Fruit fly (Drosophila melanogaster) whole organism, embryonic: ENCODE results near the gene CG8641.

Source experiments
- Abd-B ChIP-seq: fragments of 200-800 bp; sonication (Bioruptor generic); optimal IDR thresholded peaks from 2 replicates; lab custom pipeline; 2018; ENCODE audit warnings: missing biosample characterization, mild to moderate bottlenecking, missing genetic modification characterization, moderate library complexity
- CG10366 ChIP-seq: fragments of 200-800 bp; sonication (Bioruptor generic); IDR thresholded peaks from 2 replicates; pipeline ENCODE4 v1.3.6; 2022; ENCODE audit warnings: missing biosample characterization, missing genetic modification characterization
- CG12104 ChIP-seq: fragments of 200-800 bp; sonication (Bioruptor generic); optimal IDR thresholded peaks from 3 replicates; lab custom pipeline; 2016; ENCODE audit warnings: missing biosample characterization, missing genetic modification characterization
- CG15696 ChIP-seq: fragments of 200-800 bp; sonication (Bioruptor generic); optimal IDR thresholded peaks from 2 replicates; lab custom pipeline; 2019; ENCODE audit warnings: missing biosample characterization, mild to moderate bottlenecking, missing genetic modification characterization, moderate library complexity
- CG1603 ChIP-seq: fragments of 200-800 bp; sonication (Bioruptor generic); optimal IDR thresholded peaks from 2 replicates; lab custom pipeline; 2019; ENCODE audit warnings: missing biosample characterization, mild to moderate bottlenecking, missing genetic modification characterization, moderate library complexity
- CG17328 ChIP-seq: fragments of 200-800 bp; sonication (Bioruptor generic); IDR thresholded peaks from 2 replicates; pipeline ENCODE4 v1.3.6; 2022; ENCODE audit warnings: missing biosample characterization, missing genetic modification characterization
- CG18011 ChIP-seq: fragments of 200-800 bp; sonication (Bioruptor generic); optimal IDR thresholded peaks from 2 replicates; lab custom pipeline; 2017; ENCODE audit warnings: missing biosample characterization, missing genetic modification characterization, mild to moderate bottlenecking, moderate library complexity, missing genotype
- CG18599 ChIP-seq: fragments of 200-800 bp; sonication (Bioruptor generic); optimal IDR thresholded peaks from 3 replicates; lab custom pipeline; 2017; ENCODE audit warnings: missing biosample characterization, missing genetic modification characterization, mild to moderate bottlenecking, moderate library complexity, missing genetic modification reagents
- CG18619 ChIP-seq: fragments of 200-800 bp; sonication (Bioruptor generic); optimal IDR thresholded peaks from 3 replicates; lab custom pipeline; 2017; ENCODE audit warnings: missing biosample characterization, mild to moderate bottlenecking, missing genetic modification characterization
- CG2116 ChIP-seq: fragments of 200-800 bp; sonication (Bioruptor generic); optimal IDR thresholded peaks from 3 replicates; lab custom pipeline; 2018; ENCODE audit warnings: missing biosample characterization, mild to moderate bottlenecking, missing genetic modification characterization
- CG2120 ChIP-seq: fragments of 200-800 bp; sonication (Bioruptor generic); optimal IDR thresholded peaks from 3 replicates; lab custom pipeline; 2016; ENCODE audit warnings: missing biosample characterization, missing genetic modification characterization
- CG2199 ChIP-seq: fragments of 200-800 bp; sonication (Bioruptor generic); IDR thresholded peaks from 3 replicates; pipeline ENCODE4 v1.3.6; 2022; ENCODE audit warnings: missing biosample characterization, missing genetic modification characterization
- CG32772 ChIP-seq: fragments of 200-800 bp; sonication (Bioruptor generic); IDR thresholded peaks from 2 replicates; pipeline ENCODE4 v1.3.6; 2022; ENCODE audit warnings: missing biosample characterization, missing genetic modification characterization
- CG4820 ChIP-seq: fragments of 200-800 bp; sonication (Bioruptor generic); optimal IDR thresholded peaks from 3 replicates; lab custom pipeline; 2016; ENCODE audit warnings: missing biosample characterization, missing genetic modification characterization
- CG5245 ChIP-seq: fragments of 200-800 bp; sonication (Bioruptor generic); optimal IDR thresholded peaks from 3 replicates; lab custom pipeline; 2016; ENCODE audit warnings: missing biosample characterization, missing genetic modification characterization
- CG6689 ChIP-seq: fragments of 200-800 bp; sonication (Bioruptor generic); IDR thresholded peaks from 2 replicates; pipeline ENCODE4 v1.3.6; 2022; ENCODE audit warnings: missing biosample characterization, missing genetic modification characterization
- CG6813 ChIP-seq: fragments of 200-800 bp; sonication (Bioruptor generic); optimal IDR thresholded peaks from 2 replicates; lab custom pipeline; 2017; ENCODE audit warnings: missing biosample characterization, missing genetic modification characterization, mild to moderate bottlenecking, moderate library complexity, missing genetic modification reagents
- CG9215 ChIP-seq: fragments of 200-800 bp; sonication (Bioruptor generic); IDR thresholded peaks from 2 replicates; pipeline ENCODE4 v1.3.6; 2022; ENCODE audit warnings: missing biosample characterization, missing genetic modification characterization
- CG9727 ChIP-seq: fragments of 200-800 bp; sonication (Bioruptor generic); optimal IDR thresholded peaks from 3 replicates; lab custom pipeline; 2017; ENCODE audit warnings: missing biosample characterization, mild to moderate bottlenecking, missing genetic modification characterization
- CTCF ChIP-seq: fragments of 200-800 bp; sonication (Bioruptor generic); optimal IDR thresholded peaks from 2 replicates; lab custom pipeline; 2017; ENCODE audit warnings: missing biosample characterization, mild to moderate bottlenecking, missing genetic modification characterization, moderate library complexity
- Camta ChIP-seq: fragments of 200-800 bp; sonication (Bioruptor generic); optimal IDR thresholded peaks from 2 replicates; lab custom pipeline; 2016; ENCODE audit warnings: missing biosample characterization, missing genetic modification characterization
- Dek ChIP-seq: fragments of 200-800 bp; sonication (Bioruptor generic); optimal IDR thresholded peaks from 3 replicates; lab custom pipeline; 2019; ENCODE audit warnings: missing biosample characterization, mild to moderate bottlenecking, missing genetic modification characterization, moderate library complexity
- Dp ChIP-seq: fragments of 200-800 bp; sonication (Bioruptor generic); optimal IDR thresholded peaks from 2 replicates; lab custom pipeline; 2018; ENCODE audit warnings: missing biosample characterization, mild to moderate bottlenecking, missing genetic modification characterization, moderate library complexity
- HmgD ChIP-seq: fragments of 200-800 bp; sonication (Bioruptor generic); optimal IDR thresholded peaks from 3 replicates; lab custom pipeline; 2016; ENCODE audit warnings: missing biosample characterization, missing genetic modification characterization
- Lpt ChIP-seq: fragments of >200 bp; optimal IDR thresholded peaks from 2 replicates; lab custom pipeline; 2018; ENCODE audit warnings: missing biosample characterization, missing genetic modification characterization
- MTF-1 ChIP-seq: fragments of 200-800 bp; sonication (Bioruptor generic); optimal IDR thresholded peaks from 2 replicates; lab custom pipeline; 2018; ENCODE audit warnings: missing biosample characterization, mild to moderate bottlenecking, missing genetic modification characterization, borderline replicate concordance
- Max ChIP-seq: fragments of 200-800 bp; sonication (Bioruptor generic); optimal IDR thresholded peaks from 2 replicates; lab custom pipeline; 2016; ENCODE audit warnings: missing biosample characterization, mild to moderate bottlenecking, missing genetic modification characterization
- NFAT ChIP-seq: fragments of 200-800 bp; sonication (Bioruptor generic); IDR thresholded peaks from 2 replicates; pipeline ENCODE4 v1.3.6; 2022; ENCODE audit warnings: missing biosample characterization, missing genetic modification characterization
- Scr ChIP-seq: fragments of 200-800 bp; sonication (Bioruptor generic); IDR thresholded peaks from 2 replicates; pipeline ENCODE4 v1.3.6; 2022; ENCODE audit warnings: missing biosample characterization, missing genetic modification characterization; ENCODE audit not compliant: partially characterized antibody
- Sry-β ChIP-seq: fragments of 200-800 bp; sonication (Bioruptor generic); optimal IDR thresholded peaks from 2 replicates; lab custom pipeline; 2018; ENCODE audit warnings: missing biosample characterization, mild to moderate bottlenecking, missing genetic modification characterization, moderate library complexity
- Sry-δ ChIP-seq: fragments of 200-800 bp; sonication (Bioruptor generic); optimal IDR thresholded peaks from 2 replicates; lab custom pipeline; 2016; ENCODE audit warnings: missing biosample characterization, missing genetic modification characterization
- TFAM ChIP-seq: fragments of 200-800 bp; sonication (Bioruptor generic); optimal IDR thresholded peaks from 2 replicates; lab custom pipeline; 2017; ENCODE audit warnings: missing biosample characterization, missing genetic modification characterization, inconsistent platforms
- ac ChIP-seq: fragments of 200-800 bp; sonication (Bioruptor generic); optimal IDR thresholded peaks from 3 replicates; lab custom pipeline; 2017; ENCODE audit warnings: missing biosample characterization, mild to moderate bottlenecking, missing genetic modification characterization
- ap ChIP-seq: fragments of 200-800 bp; sonication (Bioruptor generic); IDR thresholded peaks from 2 replicates; pipeline ENCODE4 v1.3.6; 2022; ENCODE audit warnings: missing biosample characterization, missing genetic modification characterization
- cad ChIP-seq: fragments of >200 bp; optimal IDR thresholded peaks from 2 replicates; lab custom pipeline; 2017; ENCODE audit warnings: missing biosample characterization, missing genetic modification characterization
- chm ChIP-seq: fragments of 200-800 bp; sonication (Bioruptor generic); IDR thresholded peaks from 2 replicates; pipeline ENCODE4 v1.3.6; 2022; ENCODE audit warnings: missing biosample characterization, missing genetic modification characterization
- corto ChIP-seq: fragments of 200-800 bp; sonication (Bioruptor generic); optimal IDR thresholded peaks from 2 replicates; lab custom pipeline; 2016; ENCODE audit warnings: missing biosample characterization, mild to moderate bottlenecking, missing genetic modification characterization, moderate library complexity
- cwo ChIP-seq: fragments of 200-800 bp; sonication (Bioruptor generic); optimal IDR thresholded peaks from 3 replicates; lab custom pipeline; 2017; ENCODE audit warnings: missing biosample characterization, missing genetic modification characterization, mild to moderate bottlenecking, moderate library complexity, missing genetic modification reagents
- emc ChIP-seq: fragments of 200-800 bp; sonication (Bioruptor generic); optimal IDR thresholded peaks from 2 replicates; lab custom pipeline; 2016; ENCODE audit warnings: missing biosample characterization, missing genetic modification characterization
- esg ChIP-seq: fragments of 200-800 bp; sonication (Bioruptor generic); conservative IDR thresholded peaks from 2 replicates; pipeline ENCODE4 v1.3.6; 2022; ENCODE audit warnings: missing biosample characterization, missing genetic modification characterization
- gt ChIP-seq: fragments of 200-800 bp; sonication (Bioruptor generic); IDR thresholded peaks from 2 replicates; pipeline ENCODE4 v1.3.6; 2022; ENCODE audit warnings: missing biosample characterization, missing genetic modification characterization
- ham ChIP-seq: fragments of 200-800 bp; sonication (Bioruptor generic); IDR thresholded peaks from 2 replicates; pipeline ENCODE4 v1.3.6; 2022; ENCODE audit warnings: missing biosample characterization, missing genetic modification characterization
- luna ChIP-seq: fragments of 200-800 bp; sonication (Bioruptor generic); optimal IDR thresholded peaks from 2 replicates; lab custom pipeline; 2016; ENCODE audit warnings: missing biosample characterization, missing genetic modification characterization
- pita ChIP-seq: fragments of 200-800 bp; sonication (Bioruptor generic); optimal IDR thresholded peaks from 2 replicates; lab custom pipeline; 2017; ENCODE audit warnings: missing biosample characterization, mild to moderate bottlenecking, missing genetic modification characterization
- pros ChIP-seq: fragments of 200-800 bp; sonication (Bioruptor generic); optimal IDR thresholded peaks from 3 replicates; lab custom pipeline; 2019; ENCODE audit warnings: missing biosample characterization, mild to moderate bottlenecking, missing genetic modification characterization, moderate library complexity
- pzg ChIP-seq: fragments of 200-800 bp; sonication (Bioruptor generic); optimal IDR thresholded peaks from 3 replicates; lab custom pipeline; 2018; ENCODE audit warnings: missing biosample characterization, mild to moderate bottlenecking, missing genetic modification characterization, moderate library complexity
- shn ChIP-seq: fragments of 200-800 bp; sonication (Bioruptor generic); optimal IDR thresholded peaks from 3 replicates; lab custom pipeline; 2016; ENCODE audit warnings: missing biosample characterization, missing genetic modification characterization
- sim ChIP-seq: fragments of 200-800 bp; sonication (Bioruptor generic); IDR thresholded peaks from 2 replicates; pipeline ENCODE4 v1.3.6; 2022; ENCODE audit warnings: missing biosample characterization, missing genetic modification characterization
- tgo ChIP-seq: fragments of 200-800 bp; sonication (Bioruptor generic); IDR thresholded peaks from 3 replicates; pipeline ENCODE4 v1.3.6; 2022; ENCODE audit warnings: missing biosample characterization, missing genetic modification characterization
- unpg ChIP-seq: fragments of 200-800 bp; sonication (Bioruptor generic); optimal IDR thresholded peaks from 3 replicates; lab custom pipeline; 2018; ENCODE audit warnings: missing biosample characterization, mild to moderate bottlenecking, missing genetic modification characterization, moderate library complexity
- wek ChIP-seq: fragments of 200-800 bp; sonication (Bioruptor generic); optimal IDR thresholded peaks from 3 replicates; lab custom pipeline; 2018; ENCODE audit warnings: missing biosample characterization, mild to moderate bottlenecking, missing genetic modification characterization, moderate library complexity

The CG8641 gene

dm6 chr3L:7013568-7014305, 63.5 kb downstream of the CG8641 start (continued):
- TF ChIP-seq CG17328 (GFP tag; lab: Robert Waterston, UW) (peak; percentile 68), CG18599 (GFP tag; lab: Kevin White, UChicago) (peak; percentile 5), pros (no peak), CG12104 (no peak), CG2120 (peak; percentile 64), gt (no peak), CG18619 (GFP tag; lab: Kevin White, UChicago) (no peak), CG6813 (GFP tag; lab: Kevin White, UChicago) (no peak), unpg (GFP tag; lab: Kevin White, UChicago) (no peak), CG9215 (GFP tag; lab: Robert Waterston, UW) (no peak), ap (no peak), Dp (GFP tag; lab: Kevin White, UChicago) (no peak), Lpt (no peak), CG5245 (no peak), ac (GFP tag; lab: Kevin White, UChicago) (no peak), luna (GFP tag; lab: Kevin White, UChicago) (no peak), CG2116 (GFP tag; lab: Kevin White, UChicago) (no peak), sim (GFP tag; lab: Robert Waterston, UW) (no peak), shn (no peak), pita (GFP tag; lab: Kevin White, UChicago) (no peak), esg (peak; percentile 50), corto (GFP tag; lab: Kevin White, UChicago) (no peak), Abd-B (GFP tag; lab: Kevin White, UChicago) (no peak), emc (no peak), CG2199 (GFP tag; lab: Robert Waterston, UW) (no peak), TFAM (GFP tag; lab: Kevin White, UChicago) (no peak), NFAT (GFP tag; lab: Robert Waterston, UW) (peak; percentile 57), HmgD (GFP tag; lab: Kevin White, UChicago) (no peak), tgo (peak; percentile 64; the same call in 2 of the 3 replicates), CG1603 (peak; percentile 10), Sry-β (GFP tag; lab: Kevin White, UChicago) (no peak), CG15696 (tag; lab: Kevin White, UChicago) (no peak), Scr (GFP tag; lab: Robert Waterston, UW) (no peak), cad (GFP tag; lab: Kevin White, UChicago) (no peak), Max (GFP tag; lab: Kevin White, UChicago) (no peak), cwo (GFP tag; lab: Kevin White, UChicago) (no peak), CTCF (peak; percentile 93), ham (GFP tag; lab: Robert Waterston, UW) (no peak), CG9727 (peak; percentile 33), CG32772 (GFP tag; lab: Robert Waterston, UW) (peak; percentile 38; the same call in 1 of the 2 replicates), MTF-1 (GFP tag; lab: Kevin White, UChicago) (peak; percentile 14), Dek (tag; lab: Kevin White, UChicago) (no peak), CG4820 (GFP tag; lab: Kevin White, UChicago) (no peak), CG18011 (GFP tag; lab: Kevin White, UChicago) (peak; percentile 11), Camta (no peak), Sry-δ (no peak), pzg (GFP tag; lab: Kevin White, UChicago) (no peak), wek (GFP tag; lab: Kevin White, UChicago) (no peak), chm (GFP tag; lab: Robert Waterston, UW) (peak; percentile 65; the same call in 1 of the 2 replicates), CG6689 (GFP tag; lab: Robert Waterston, UW) (no peak), CG10366 (GFP tag; lab: Robert Waterston, UW) (peak; percentile 59)
